Worm (Caenorhabditis elegans) whole organism, L1 larva: ENCODE measurements around the gene marg-1.

Source experiments
- fkh-10 ChIP-seq: sonication (generic microtip); optimal IDR thresholded peaks from 2 replicates; lab custom pipeline; 2017; ENCODE audit warnings: missing biosample characterization, missing genetic modification reagents, missing genetic modification characterization
- fos-1 ChIP-seq: fragments of 150-350 bp; optimal IDR thresholded peaks from 2 replicates; lab custom pipeline; 2014; ENCODE audit warnings: missing biosample characterization, missing genetic modification characterization
- mep-1 ChIP-seq: fragments of 150-350 bp; optimal IDR thresholded peaks from 2 replicates; lab custom pipeline; 2014; ENCODE audit warnings: missing biosample characterization, missing genetic modification characterization
- nhr-237 ChIP-seq: fragments of 150-350 bp; optimal IDR thresholded peaks from 2 replicates; lab custom pipeline; 2014; ENCODE audit warnings: missing biosample characterization, missing genetic modification characterization
- unc-62 ChIP-seq: fragments of 150-350 bp; optimal IDR thresholded peaks from 2 replicates; lab custom pipeline; 2014; ENCODE audit warnings: missing biosample characterization, missing genetic modification reagents, missing genetic modification characterization
- ztf-11 ChIP-seq, 2 experiments: sonication (generic microtip); optimal IDR thresholded peaks; 2 replicates each; lab custom pipeline; 2016 to 2017; ENCODE audit warnings: missing genetic modification characterization in 2 of 2, missing biosample characterization in 1 of 2, missing compliant biosample characterization in 1 of 2

DNA sequence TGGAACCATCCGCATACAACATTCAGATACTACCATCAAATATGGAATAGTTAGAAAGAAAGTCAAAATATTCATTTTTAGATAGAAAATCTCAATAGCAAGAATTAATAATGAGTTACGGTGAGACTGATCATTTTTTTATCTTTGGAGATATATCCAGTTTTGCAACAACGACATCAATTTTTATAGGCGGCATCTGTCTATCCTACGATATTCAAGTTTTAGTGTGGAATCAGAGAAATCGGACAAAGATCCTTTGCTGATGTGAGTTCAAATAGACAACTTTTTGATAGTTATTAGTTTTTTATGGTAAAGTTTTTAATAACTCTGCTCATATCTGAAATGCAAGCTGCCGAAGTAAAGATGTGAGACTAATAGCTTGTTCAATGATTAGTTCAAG, 14.4 kb downstream of the marg-1 start, which contains the start of gene F47B7.4:
- TF ChIP-seq mep-1 (tag; lab: Kevin White, UChicago) (no peak), fos-1 (tag; lab: Kevin White, UChicago) (no peak), nhr-237 (tag; lab: Kevin White, UChicago) (no peak), ztf-11 (tag; optimal IDR thresholded peaks at IDR 0.05; lab: Kevin White, UChicago) (no peak), unc-62 (no peak), fkh-10 (GFP tag; lab: Kevin White, UChicago) (no peak)
